Fruit fly (Drosophila melanogaster) whole organism, wandering third instar larva: ENCODE measurements around the gene CG15879.

Experiments
- CG32264 ChIP-seq: fragments of 200-800 bp; sonication (Bioruptor generic); optimal IDR thresholded peaks from 2 replicates; lab custom pipeline; 2016; ENCODE audit warnings: missing biosample characterization, missing genetic modification characterization
- HLH106 ChIP-seq: fragments of 200-800 bp; optimal IDR thresholded peaks from 3 replicates; lab custom pipeline; 2019; ENCODE audit warnings: missing biosample characterization, mild to moderate bottlenecking, missing genetic modification characterization, moderate library complexity
- Jra ChIP-seq: sonication (Bioruptor generic); optimal IDR thresholded peaks from 2 replicates; lab custom pipeline; 2016; ENCODE audit warnings: missing biosample characterization, missing genetic modification characterization
- OdsH ChIP-seq: fragments of 200-800 bp; sonication (Bioruptor generic); optimal IDR thresholded peaks from 2 replicates; lab custom pipeline; 2016; ENCODE audit warnings: missing biosample characterization, mild to moderate bottlenecking, missing genetic modification characterization
- lola ChIP-seq: fragments of >200 bp; optimal IDR thresholded peaks from 2 replicates; lab custom pipeline; 2017; ENCODE audit warnings: missing biosample characterization, missing genetic modification characterization

dm6 chr3L:2174232-2174631 is 5.3 kb upstream of the CG15879 start, which contains the start of gene CG15820:
- TF ChIP-seq OdsH (peak; percentile 32), Jra (no peak), lola (no peak), CG32264 (GFP tag; lab: Kevin White, UChicago) (no peak), HLH106 (peak; percentile 39)
